Fruit fly (Drosophila melanogaster): ENCODE data around the gene agt.

Gene agt

DNA sequence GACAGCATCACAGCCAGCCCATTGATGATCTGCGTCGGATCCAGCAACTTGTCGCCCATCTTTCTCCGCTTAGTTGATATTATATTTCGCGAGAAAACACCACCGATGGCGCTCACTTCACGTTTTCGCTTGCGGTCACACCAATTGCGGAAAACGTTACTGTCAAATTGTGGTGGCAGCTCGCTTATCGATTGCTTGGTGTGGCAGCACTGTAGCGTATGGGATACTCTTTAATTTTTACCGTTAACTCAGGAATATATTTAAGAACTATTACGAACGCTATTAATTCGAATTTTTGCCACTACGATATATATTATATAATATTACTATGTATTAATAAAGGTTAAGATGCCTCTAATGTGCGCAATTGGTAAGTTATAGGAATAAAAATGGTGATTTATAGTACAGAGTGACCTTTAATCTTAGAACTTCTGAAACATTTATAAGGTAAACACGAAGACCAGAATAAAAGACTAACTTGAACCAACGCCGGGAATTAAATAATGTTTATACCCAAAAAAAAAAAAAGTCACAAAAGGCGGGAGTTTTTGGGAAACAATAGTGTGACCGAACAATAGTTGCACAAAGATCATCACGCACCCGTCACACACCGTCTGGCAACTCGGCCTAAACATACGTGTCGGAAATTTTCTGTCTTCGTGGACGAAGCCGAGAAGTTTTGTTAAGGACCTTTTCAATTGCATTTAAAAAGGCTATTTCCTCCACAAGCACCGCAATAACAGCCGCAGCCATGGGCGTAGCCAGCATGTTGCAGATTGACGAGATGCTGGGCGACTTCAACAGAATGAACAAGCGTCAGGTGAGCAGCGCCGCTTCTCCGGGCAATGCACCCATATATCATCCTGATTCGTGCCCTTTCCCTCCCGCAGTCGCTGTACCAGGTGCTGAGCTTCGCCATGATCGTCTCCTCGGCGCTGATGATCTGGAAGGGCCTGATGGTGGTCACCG lies 2.3 kb downstream of the agt start, which contains the start of the genes CG1307 and twr (continued):
- TF ChIP-seq Six4 (GFP tag; optimal IDR thresholded peaks at IDR 0.05): no peak
- 0 out of 3 replicates have a peak, but pooled peaks have one; percentile 17 for TF ChIP-seq CG6791 (GFP tag; IDR thresholded peaks at IDR 0.05; ENCODE audit: partially characterized antibody)
- TF ChIP-seq repo (GFP tag; optimal IDR thresholded peaks at IDR 0.05): no peak
- TF ChIP-seq lilli (GFP tag; optimal IDR thresholded peaks at IDR 0.05): no peak
- TF ChIP-seq HLHmδ (GFP tag; optimal IDR thresholded peaks at IDR 0.05): no peak
- TF ChIP-seq pho (GFP tag; optimal IDR thresholded peaks at IDR 0.05): no peak
- TF ChIP-seq CG7987 (GFP tag; optimal IDR thresholded peaks at IDR 0.05): peak; percentile 5
- TF ChIP-seq CG10147 (GFP tag; optimal IDR thresholded peaks at IDR 0.05): no peak
- no peak for TF ChIP-seq pnt (GFP tag; optimal IDR thresholded peaks at IDR 0.05)
- no peak for TF ChIP-seq H15 (GFP tag; IDR thresholded peaks at IDR 0.05)
- TF ChIP-seq tin (GFP tag; optimal IDR thresholded peaks at IDR 0.05): no peak
- no peak for TF ChIP-seq jing (GFP tag; optimal IDR thresholded peaks at IDR 0.05)
- TF ChIP-seq en (GFP tag; optimal IDR thresholded peaks at IDR 0.05): no peak
- TF ChIP-seq Oli (tag; optimal IDR thresholded peaks at IDR 0.05): no peak
- TF ChIP-seq NC2β (GFP tag; optimal IDR thresholded peaks at IDR 0.05): no peak
- TF ChIP-seq Hand (GFP tag; optimal IDR thresholded peaks at IDR 0.05): no peak
- no peak for TF ChIP-seq CG2875 (GFP tag; optimal IDR thresholded peaks at IDR 0.05)
- TF ChIP-seq Taf1 (GFP tag; IDR thresholded peaks at IDR 0.05): no peak
- TF ChIP-seq cato (GFP tag; optimal IDR thresholded peaks at IDR 0.05; ENCODE audit: borderline replicate concordance): no peak
- TF ChIP-seq Lim3 (GFP tag; IDR thresholded peaks at IDR 0.05): no peak
- TF ChIP-seq CG10267 (tag; optimal IDR thresholded peaks at IDR 0.05): peak; percentile 55
- TF ChIP-seq Poxn (GFP tag; IDR thresholded peaks at IDR 0.05): no peak
- TF ChIP-seq Trl (optimal IDR thresholded peaks at IDR 0.05): no peak
- TF ChIP-seq Trl (GFP tag; optimal IDR thresholded peaks at IDR 0.05): no peak
- no peak for TF ChIP-seq kni (GFP tag; optimal IDR thresholded peaks at IDR 0.05)
- TF ChIP-seq CG14014 (GFP tag; IDR thresholded peaks at IDR 0.05): no peak
- peak; percentile 81 for TF ChIP-seq E2f2 (GFP tag; IDR thresholded peaks at IDR 0.05)
- TF ChIP-seq sqz (GFP tag; optimal IDR thresholded peaks at IDR 0.05): no peak
- TF ChIP-seq CrebB (tag; optimal IDR thresholded peaks at IDR 0.05): no peak
- no peak for TF ChIP-seq CG7745 (tag; optimal IDR thresholded peaks at IDR 0.05)
- TF ChIP-seq Ets97D (GFP tag; optimal IDR thresholded peaks at IDR 0.05): peak; percentile 78
- TF ChIP-seq Vsx1 (GFP tag; optimal IDR thresholded peaks at IDR 0.05): no peak
- TF ChIP-seq CG7839 (tag; optimal IDR thresholded peaks at IDR 0.05): no peak
- TF ChIP-seq kah (GFP tag; optimal IDR thresholded peaks at IDR 0.05): peak; percentile 5
- peak; percentile 9 for TF ChIP-seq CG13296 (GFP tag; optimal IDR thresholded peaks at IDR 0.05)
- no peak for TF ChIP-seq Awh (GFP tag; IDR thresholded peaks at IDR 0.05)
- TF ChIP-seq Antp (GFP tag; optimal IDR thresholded peaks at IDR 0.05): no peak
- TF ChIP-seq CG3726 (GFP tag; IDR thresholded peaks at IDR 0.05): no peak
- no peak for TF ChIP-seq CG6683 (GFP tag; optimal IDR thresholded peaks at IDR 0.05)
- TF ChIP-seq tap (tag; optimal IDR thresholded peaks at IDR 0.05): no peak
- TF ChIP-seq odd (GFP tag; optimal IDR thresholded peaks at IDR 0.05): no peak
- TF ChIP-seq pfk (GFP tag; optimal IDR thresholded peaks at IDR 0.05): no peak
- TF ChIP-seq CG17802 (tag; optimal IDR thresholded peaks at IDR 0.05): peak; percentile 13
- TF ChIP-seq Eip74EF (GFP tag; optimal IDR thresholded peaks at IDR 0.05): no peak
- no peak for TF ChIP-seq vfl (GFP tag; optimal IDR thresholded peaks at IDR 0.05)
- peak; percentile 93 for TF ChIP-seq Ets65A (GFP tag)
- TF ChIP-seq CG6254 (GFP tag; optimal IDR thresholded peaks at IDR 0.05): no peak
- TF ChIP-seq Dek (tag; optimal IDR thresholded peaks at IDR 0.05): peak; percentile 51
- no peak for TF ChIP-seq CG14050 (GFP tag; IDR thresholded peaks at IDR 0.05)

All from whole organism, embryonic.